Worm (Caenorhabditis elegans): ENCODE data around the gene rabn-5.

rabn-5 gene

DNA sequence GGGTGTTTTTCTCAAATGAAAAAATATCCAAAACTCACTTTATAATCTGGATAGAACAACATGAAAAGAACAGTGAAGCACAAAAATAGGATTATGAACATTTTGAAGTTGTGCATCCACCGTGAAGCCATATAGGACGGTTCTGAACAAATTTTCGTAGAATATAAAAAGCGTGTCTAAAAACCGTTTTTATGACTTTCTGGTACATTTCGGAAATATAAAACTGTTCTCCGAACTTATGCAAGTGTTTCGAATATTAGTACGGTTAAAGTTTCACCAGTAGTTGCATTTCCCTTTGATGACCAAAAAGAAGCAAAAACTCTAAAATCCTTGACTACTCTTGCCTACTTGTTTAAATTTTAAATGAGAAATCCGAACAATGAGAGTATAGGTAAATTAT lies 24.3 kb downstream of the rabn-5 start, which contains the start of gene C28H8.8:
Gene C28H8.8 (minus strand): TSS at position 101 of the 400 bp plus-strand sequence.
- no peak for TF ChIP-seq lin-11 (tag; optimal IDR thresholded peaks at IDR 0.05)
- no peak for TF ChIP-seq pag-3 (tag; optimal IDR thresholded peaks at IDR 0.05; ENCODE audit: borderline replicate concordance)
- no peak for TF ChIP-seq ceh-31 (tag; optimal IDR thresholded peaks at IDR 0.05)

- TF ChIP-seq ceh-48 (tag; optimal IDR thresholded peaks at IDR 0.05) = no peak
- peak; percentile 15 for TF ChIP-seq ceh-18 (tag; optimal IDR thresholded peaks at IDR 0.05)
- TF ChIP-seq sox-2 (GFP tag; IDR thresholded peaks at IDR 0.05) = no peak
- no peak for TF ChIP-seq hlh-15 (tag; optimal IDR thresholded peaks at IDR 0.05)
Measured at ce11 chrIII:5892909-5893308, 28.6 kb downstream of the rabn-5 start.

DNA sequence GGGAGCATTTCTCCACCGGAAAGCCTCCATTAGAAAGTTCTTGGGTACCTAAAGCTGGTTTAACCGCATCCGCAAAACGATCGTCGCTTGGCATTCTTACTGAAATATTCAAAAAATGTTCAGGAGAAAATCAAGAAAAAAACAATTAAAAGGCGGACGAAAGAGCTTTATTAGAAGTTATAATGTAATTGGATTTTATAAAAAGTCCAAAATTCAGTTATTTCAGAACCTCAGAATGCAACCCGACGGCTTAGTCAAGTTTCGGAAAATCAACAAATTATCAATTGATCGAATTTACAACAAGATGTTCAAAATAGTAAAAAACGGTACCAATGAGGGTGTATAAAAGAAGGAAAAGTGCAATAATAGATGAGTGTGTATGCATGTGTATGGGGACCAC lies 31.6 kb downstream of the rabn-5 start, which contains the start of gene pxl-1:
Gene pxl-1 (minus strand): TSS at position 101 of the 400 bp plus-strand sequence.
- no peak for TF ChIP-seq ttx-3 (tag; optimal IDR thresholded peaks at IDR 0.05)
- no peak for TF ChIP-seq Y22D7AL.16 (tag; optimal IDR thresholded peaks at IDR 0.05)
- no peak for TF ChIP-seq ceh-22 (tag; optimal IDR thresholded peaks at IDR 0.05)
- no peak for TF ChIP-seq sox-2 (GFP tag; IDR thresholded peaks at IDR 0.05)
- no peak for TF ChIP-seq pat-9 (tag; optimal IDR thresholded peaks at IDR 0.05)
- no peak for TF ChIP-seq pqm-1 (tag; optimal IDR thresholded peaks at IDR 0.05)
- TF ChIP-seq pha-2 (tag; optimal IDR thresholded peaks at IDR 0.05) = no peak
- no peak for TF ChIP-seq pag-3 (tag; optimal IDR thresholded peaks at IDR 0.05; ENCODE audit: borderline replicate concordance)
- no peak for TF ChIP-seq dmd-4 (tag; optimal IDR thresholded peaks at IDR 0.05; ENCODE audit: borderline replicate concordance)
- TF ChIP-seq ceh-45 (GFP tag; IDR thresholded peaks at IDR 0.05) = no peak
- TF ChIP-seq lin-11 (tag; optimal IDR thresholded peaks at IDR 0.05) = no peak
- TF ChIP-seq odd-2 (tag; optimal IDR thresholded peaks at IDR 0.05) = no peak
- no peak for TF ChIP-seq unc-3 (GFP tag; conservative IDR thresholded peaks at IDR 0.05)
- no peak for TF ChIP-seq unc-3 (tag; optimal IDR thresholded peaks at IDR 0.05)
- TF ChIP-seq fax-1 (tag; optimal IDR thresholded peaks at IDR 0.05) = no peak
- no peak for TF ChIP-seq gmeb-2 (tag; optimal IDR thresholded peaks at IDR 0.05)
- no peak for TF ChIP-seq npax-4 (tag; optimal IDR thresholded peaks at IDR 0.05)
- TF ChIP-seq madf-2 (tag; optimal IDR thresholded peaks at IDR 0.05) = no peak
- no peak for TF ChIP-seq sdc-2 (tag; optimal IDR thresholded peaks at IDR 0.05)
- no peak for TF ChIP-seq hlh-8 (tag; optimal IDR thresholded peaks at IDR 0.05)

ce11 chrIII:5897468-5897867 lies 33.1 kb downstream of the rabn-5 start:
- no peak for TF ChIP-seq zip-5 (tag; optimal IDR thresholded peaks at IDR 0.05)
- TF ChIP-seq sox-2 (GFP tag; IDR thresholded peaks at IDR 0.05) = no peak
- no peak for TF ChIP-seq dve-1 (tag; optimal IDR thresholded peaks at IDR 0.05)
- TF ChIP-seq ztf-16 (tag; optimal IDR thresholded peaks at IDR 0.05) = no peak
- no peak for TF ChIP-seq ceh-31 (tag; optimal IDR thresholded peaks at IDR 0.05)
- TF ChIP-seq gmeb-2 (tag; optimal IDR thresholded peaks at IDR 0.05) = no peak
- TF ChIP-seq nhr-11 (tag; optimal IDR thresholded peaks at IDR 0.05) = no peak
- no peak for TF ChIP-seq ceh-48 (tag; optimal IDR thresholded peaks at IDR 0.05)
- TF ChIP-seq sox-4 (tag; optimal IDR thresholded peaks at IDR 0.05) = no peak
- no peak for TF ChIP-seq ceh-24 (tag; optimal IDR thresholded peaks at IDR 0.05)
- no peak for TF ChIP-seq ceh-6 (GFP tag; optimal IDR thresholded peaks at IDR 0.05)

DNA sequence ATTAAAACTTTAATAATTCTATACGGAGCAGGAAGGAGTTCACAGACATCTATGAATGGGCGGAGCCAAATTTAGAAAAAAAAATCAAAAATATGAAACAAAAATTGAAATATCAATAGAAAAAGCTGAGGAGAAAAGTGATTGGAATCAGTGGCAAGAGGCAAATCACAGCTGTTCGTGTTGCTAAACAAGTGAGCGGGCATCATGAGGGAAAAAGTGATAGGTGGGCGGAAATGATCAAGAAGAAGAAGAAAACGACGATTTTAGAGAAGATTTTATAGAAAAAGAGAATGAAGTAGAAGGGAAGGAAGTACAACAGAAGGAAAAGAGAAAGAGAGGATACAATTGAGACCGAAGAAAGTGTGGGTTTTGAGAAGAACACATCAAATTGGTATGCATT lies 34.3 kb downstream of the rabn-5 start:
- no peak for TF ChIP-seq dmd-4 (tag; optimal IDR thresholded peaks at IDR 0.05; ENCODE audit: borderline replicate concordance)
- TF ChIP-seq ceh-18 (tag; optimal IDR thresholded peaks at IDR 0.05) = peak; percentile 27
- no peak for TF ChIP-seq odd-2 (tag; optimal IDR thresholded peaks at IDR 0.05)
- TF ChIP-seq ttx-3 (tag; optimal IDR thresholded peaks at IDR 0.05) = no peak
- TF ChIP-seq ref-2 (tag; optimal IDR thresholded peaks at IDR 0.05) = no peak
- no peak for TF ChIP-seq dve-1 (tag; optimal IDR thresholded peaks at IDR 0.05)

DNA sequence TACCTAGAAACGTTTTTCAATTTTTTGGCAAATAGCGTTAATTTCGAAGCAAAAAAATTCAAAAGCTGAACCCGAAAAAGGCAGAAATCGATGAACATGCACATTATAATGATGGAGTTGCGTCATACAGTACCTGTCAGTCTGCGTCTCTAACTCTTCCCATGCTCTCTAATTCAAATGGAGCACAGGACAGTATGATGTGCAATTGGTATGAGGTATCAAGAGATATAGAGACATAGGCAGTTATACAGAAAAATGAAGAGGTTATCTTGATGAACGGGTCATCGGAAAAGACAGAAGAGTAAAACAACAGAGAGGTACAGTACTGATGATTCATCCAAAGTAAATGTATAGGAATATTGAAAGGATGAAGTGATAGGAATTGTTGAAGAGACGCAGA lies 36.4 kb downstream of the rabn-5 start:
- TF ChIP-seq unc-55 (GFP tag; optimal IDR thresholded peaks at IDR 0.05) = peak; percentile 8
- no peak for TF ChIP-seq madf-2 (tag; optimal IDR thresholded peaks at IDR 0.05)
- peak; percentile 39 for TF ChIP-seq hlh-30 (tag; optimal IDR thresholded peaks at IDR 0.05; ENCODE audit: insufficient read depth)

All from whole organism, late embryonic.